Fruit fly (Drosophila melanogaster) whole organism, pupa: ENCODE results near the gene CG4230.

ENCODE experiments used
- CG10348 ChIP-seq: fragments of 200-800 bp; sonication (Bioruptor generic); IDR thresholded peaks from 2 replicates; pipeline ENCODE4 v1.3.6; 2022; ENCODE audit warnings: missing biosample characterization, missing genetic modification characterization
- CG12605 ChIP-seq: fragments of 200-800 bp; sonication (Bioruptor generic); IDR thresholded peaks from 2 replicates; pipeline ENCODE4 v1.3.6; 2022; ENCODE audit warnings: missing biosample characterization, missing genetic modification characterization
- CG13204 ChIP-seq: fragments of 200-800 bp; sonication (Bioruptor generic); optimal IDR thresholded peaks from 2 replicates; lab custom pipeline; 2018; ENCODE audit warnings: missing biosample characterization, mild to moderate bottlenecking, missing genetic modification characterization, moderate library complexity
- CG14655 ChIP-seq: fragments of 200-800 bp; sonication (Bioruptor generic); optimal IDR thresholded peaks from 3 replicates; lab custom pipeline; 2017; ENCODE audit warnings: mild to moderate bottlenecking, missing biosample characterization, missing genetic modification reagents, missing genetic modification characterization
- CG15710 ChIP-seq: fragments of 200-800 bp; sonication (Bioruptor generic); optimal IDR thresholded peaks from 2 replicates; lab custom pipeline; 2018; ENCODE audit warnings: missing biosample characterization, mild to moderate bottlenecking, missing genetic modification characterization, moderate library complexity
- CG17806 ChIP-seq: fragments of 200-800 bp; sonication (Bioruptor generic); optimal IDR thresholded peaks from 2 replicates; lab custom pipeline; 2018; ENCODE audit warnings: missing biosample characterization, mild to moderate bottlenecking, missing genetic modification characterization, moderate library complexity
- CG32121 ChIP-seq: fragments of 200-800 bp; sonication (Bioruptor generic); IDR thresholded peaks from 2 replicates; pipeline ENCODE4 v1.3.6; 2022; ENCODE audit warnings: missing biosample characterization, missing genetic modification characterization
- CG34367 ChIP-seq: fragments of 200-800 bp; sonication (Bioruptor generic); optimal IDR thresholded peaks from 2 replicates; lab custom pipeline; 2018; ENCODE audit warnings: missing biosample characterization, mild to moderate bottlenecking, missing genetic modification characterization
- CG4496 ChIP-seq: fragments of 200-800 bp; sonication (Bioruptor generic); IDR thresholded peaks from 3 replicates; pipeline ENCODE4 v1.3.6; 2022; ENCODE audit warnings: missing biosample characterization, missing genetic modification characterization
- CG8159 ChIP-seq: fragments of 200-800 bp; sonication (Bioruptor generic); optimal IDR thresholded peaks from 3 replicates; lab custom pipeline; 2018; ENCODE audit warnings: missing biosample characterization, mild to moderate bottlenecking, missing genetic modification characterization, moderate library complexity
- CG8301 ChIP-seq: fragments of 200-800 bp; sonication (Bioruptor generic); optimal IDR thresholded peaks from 2 replicates; lab custom pipeline; 2018; ENCODE audit warnings: missing biosample characterization, mild to moderate bottlenecking, missing genetic modification characterization
- CG9948 ChIP-seq: fragments of 200-800 bp; sonication (Bioruptor generic); optimal IDR thresholded peaks from 2 replicates; lab custom pipeline; 2018; ENCODE audit warnings: missing biosample characterization, mild to moderate bottlenecking, missing genetic modification characterization, moderate library complexity
- D1 ChIP-seq: fragments of 200-800 bp; sonication (Bioruptor generic); optimal IDR thresholded peaks from 2 replicates; lab custom pipeline; 2018; ENCODE audit warnings: missing biosample characterization, mild to moderate bottlenecking, missing genetic modification characterization, moderate library complexity
- EcR ChIP-seq: fragments of 200-800 bp; sonication (Bioruptor generic); optimal IDR thresholded peaks from 3 replicates; lab custom pipeline; 2019; ENCODE audit warnings: missing biosample characterization, missing genetic modification characterization, mild to moderate bottlenecking, moderate library complexity, missing genetic modification reagents
- Ets98B ChIP-seq: fragments of 200-800 bp; sonication (Bioruptor generic); IDR thresholded peaks from 2 replicates; pipeline ENCODE4 v1.3.6; 2022; ENCODE audit warnings: missing biosample characterization, missing genetic modification characterization
- Pif1A ChIP-seq: fragments of 200-800 bp; sonication (Bioruptor generic); optimal IDR thresholded peaks from 3 replicates; lab custom pipeline; 2016; ENCODE audit warnings: missing biosample characterization, missing genetic modification characterization
- Pif1B ChIP-seq: fragments of 200-800 bp; sonication (Bioruptor generic); optimal IDR thresholded peaks from 3 replicates; lab custom pipeline; 2016; ENCODE audit warnings: missing biosample characterization, missing genetic modification characterization
- Snoo ChIP-seq: fragments of 200-800 bp; sonication (Bioruptor generic); optimal IDR thresholded peaks from 3 replicates; lab custom pipeline; 2017; ENCODE audit warnings: missing biosample characterization, mild to moderate bottlenecking, missing genetic modification characterization, inconsistent platforms
- fd96Ca ChIP-seq: fragments of 200-800 bp; sonication (Bioruptor generic); IDR thresholded peaks from 3 replicates; pipeline ENCODE4 v1.3.6; 2022; ENCODE audit warnings: missing biosample characterization, missing genetic modification characterization
- gl ChIP-seq: fragments of 200-800 bp; sonication (Bioruptor generic); optimal IDR thresholded peaks from 2 replicates; lab custom pipeline; 2018; ENCODE audit warnings: missing biosample characterization, mild to moderate bottlenecking, missing genetic modification characterization
- rn ChIP-seq: fragments of 200-800 bp; sonication (Bioruptor generic); IDR thresholded peaks from 2 replicates; pipeline ENCODE4 v1.3.6; 2022; ENCODE audit warnings: missing biosample characterization, missing genetic modification characterization

Gene CG4230

DNA sequence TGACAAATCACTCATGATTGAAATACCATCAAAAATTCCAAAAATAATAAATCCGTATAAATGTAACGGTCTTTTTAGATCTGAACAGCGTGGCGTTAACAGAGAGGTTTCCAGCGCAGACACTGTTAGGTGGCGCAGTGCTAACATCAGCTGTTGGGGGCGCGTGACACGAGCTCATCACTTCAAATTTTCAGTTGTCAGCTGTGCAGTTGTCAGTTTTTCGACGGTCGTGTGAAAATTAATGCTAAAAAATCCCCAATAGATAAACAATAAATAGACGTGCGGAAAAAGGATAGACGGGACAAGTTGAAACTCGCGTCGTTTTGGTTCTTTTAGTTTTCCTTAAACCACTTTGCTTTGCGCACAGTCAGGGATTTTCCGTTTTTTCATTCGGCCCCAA lies at the start of gene CG4230:
CG4230 (plus strand) TSS at position 6 of the 400 bp plus-strand sequence.
- TF ChIP-seq CG13204 (GFP tag; lab: Kevin White, UChicago) (no peak), CG15710 (tag; lab: Kevin White, UChicago) (no peak), Ets98B (no peak), CG9948 (tag; lab: Kevin White, UChicago) (no peak), D1 (tag; lab: Kevin White, UChicago) (no peak), fd96Ca (GFP tag; lab: Robert Waterston, UW) (no peak; the same call in 2 of the 3 replicates), Snoo (tag; lab: Kevin White, UChicago) (no peak), CG10348 (no peak), CG14655 (GFP tag; lab: Kevin White, UChicago) (no peak), CG32121 (GFP tag; lab: Robert Waterston, UW) (no peak), Pif1A (no peak), gl (tag; lab: Kevin White, UChicago) (no peak), CG34367 (tag; lab: Kevin White, UChicago) (no peak), CG12605 (GFP tag; lab: Robert Waterston, UW) (no peak)

- TF ChIP-seq CG4496 (GFP tag; lab: Robert Waterston, UW) = no peak
- no peak for TF ChIP-seq CG12605 (GFP tag; lab: Robert Waterston, UW)
- TF ChIP-seq fd96Ca (GFP tag; lab: Robert Waterston, UW) = no peak
- no peak for TF ChIP-seq CG17806
- no peak for TF ChIP-seq EcR (GFP tag; lab: Kevin White, UChicago)
- no peak for TF ChIP-seq Pif1B
- no peak for TF ChIP-seq CG13204 (GFP tag; lab: Kevin White, UChicago)
- no peak for TF ChIP-seq CG10348
- TF ChIP-seq CG34367 (tag; lab: Kevin White, UChicago) = no peak
- no peak for TF ChIP-seq Snoo (tag; lab: Kevin White, UChicago)
- TF ChIP-seq CG9948 (tag; lab: Kevin White, UChicago) = no peak
- no peak for TF ChIP-seq CG8159
- no peak for TF ChIP-seq CG14655 (GFP tag; lab: Kevin White, UChicago)
- TF ChIP-seq CG15710 (tag; lab: Kevin White, UChicago) = no peak
- no peak for TF ChIP-seq D1 (tag; lab: Kevin White, UChicago)
Measured at dm6 chr2L:5046261-5046660, 49.8 kb upstream of the CG4230 start.

DNA sequence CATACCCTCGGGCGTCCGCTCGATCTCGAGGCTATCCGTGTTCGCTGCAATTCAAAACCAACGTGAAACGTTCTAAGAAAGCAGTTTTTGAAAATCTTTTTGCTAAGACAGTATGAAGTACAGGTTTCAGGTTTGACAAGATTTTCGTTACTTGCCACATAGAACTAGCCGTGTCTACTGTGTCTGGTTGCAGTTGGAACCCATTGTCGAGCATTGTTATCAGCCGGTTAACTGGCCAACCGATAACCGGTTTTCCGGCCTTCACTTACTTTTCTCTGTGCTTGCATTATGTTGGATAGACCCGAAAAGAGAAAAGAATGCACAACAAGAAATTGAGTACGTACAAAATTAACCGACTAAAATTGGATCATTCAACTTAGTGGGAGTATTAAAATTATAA lies 46.1 kb upstream of the CG4230 start:
- TF ChIP-seq CG4496 (GFP tag; lab: Robert Waterston, UW) = peak; percentile 50; the same call in 1 of the 3 replicates
- no peak for TF ChIP-seq CG10348
- no peak for TF ChIP-seq fd96Ca (GFP tag; lab: Robert Waterston, UW)
- peak; percentile 14 for TF ChIP-seq Pif1B
- TF ChIP-seq rn = no peak
- TF ChIP-seq CG12605 (GFP tag; lab: Robert Waterston, UW) = no peak
- peak; percentile 51 for TF ChIP-seq EcR (GFP tag; lab: Kevin White, UChicago)
- TF ChIP-seq CG32121 (GFP tag; lab: Robert Waterston, UW) = no peak
- no peak for TF ChIP-seq CG34367 (tag; lab: Kevin White, UChicago)
- TF ChIP-seq Ets98B = no peak
- peak; percentile 23 for TF ChIP-seq CG8301 (tag; lab: Kevin White, UChicago)
- no peak for TF ChIP-seq CG17806
- TF ChIP-seq, all 21 proteins: peak for 4

- no peak for TF ChIP-seq fd96Ca (GFP tag; lab: Robert Waterston, UW)
- no peak for TF ChIP-seq CG8159
- no peak for TF ChIP-seq CG8301 (tag; lab: Kevin White, UChicago)
- TF ChIP-seq CG10348 = no peak
- TF ChIP-seq EcR (GFP tag; lab: Kevin White, UChicago) = no peak
- TF ChIP-seq CG15710 (tag; lab: Kevin White, UChicago) = no peak
- TF ChIP-seq rn = no peak
- no peak for TF ChIP-seq CG9948 (tag; lab: Kevin White, UChicago)
- no peak for TF ChIP-seq CG32121 (GFP tag; lab: Robert Waterston, UW)
- no peak for TF ChIP-seq CG17806
- TF ChIP-seq Pif1B = no peak
- TF ChIP-seq, all 21 proteins: peak for 0
Measured at dm6 chr2L:5050825-5051224, 45.2 kb upstream of the CG4230 start, which contains the start of gene CG9121. Gene CG9121, minus strand, starts transcription at chr2L:5051062.

DNA sequence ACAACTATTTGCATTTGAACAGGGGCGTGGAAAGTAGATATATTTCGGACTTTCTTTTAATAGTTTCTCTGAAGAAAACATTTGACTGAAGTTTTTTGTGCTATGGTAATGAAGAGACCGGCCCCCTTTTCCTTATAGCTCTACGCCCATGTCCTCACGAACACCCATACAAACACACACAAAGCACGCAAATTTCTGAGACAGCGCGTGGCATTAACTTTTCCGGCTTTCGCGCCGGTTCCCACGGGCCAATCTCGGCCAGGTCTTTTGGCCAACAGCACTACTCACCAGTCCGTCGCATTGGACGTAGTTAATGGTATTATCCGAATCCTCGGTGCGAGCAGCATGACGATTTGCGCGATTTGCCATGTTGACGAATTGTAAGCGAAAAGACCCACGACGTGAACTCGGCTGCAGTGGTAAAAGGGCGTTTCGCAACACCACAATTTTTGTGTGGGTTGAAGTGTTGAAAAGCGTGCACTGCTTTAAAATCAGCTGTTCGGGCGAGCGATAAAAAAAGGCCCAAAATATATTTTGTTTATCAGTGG lies 43.6 kb upstream of the CG4230 start, which contains the start of gene senju:
senju (plus strand) TSS at position 477 of the 548 bp plus-strand sequence.
- TF ChIP-seq CG17806 = peak; percentile 77
- TF ChIP-seq Ets98B = peak; percentile 87
- no peak for TF ChIP-seq D1 (tag; lab: Kevin White, UChicago)
- peak; percentile 77 for TF ChIP-seq CG15710 (tag; lab: Kevin White, UChicago)
- peak; percentile 79 for TF ChIP-seq CG32121 (GFP tag; lab: Robert Waterston, UW)
- peak; percentile 80 for TF ChIP-seq Pif1B
- TF ChIP-seq CG14655 (GFP tag; lab: Kevin White, UChicago) = no peak
- peak; percentile 71 for TF ChIP-seq CG9948 (tag; lab: Kevin White, UChicago)
- peak; percentile 73 for TF ChIP-seq CG12605 (GFP tag; lab: Robert Waterston, UW)
- peak; percentile 58; the same call in 1 of the 2 replicates for TF ChIP-seq rn
- TF ChIP-seq CG8159 = peak; percentile 74
- peak; percentile 79 for TF ChIP-seq CG8301 (tag; lab: Kevin White, UChicago)
- no peak for TF ChIP-seq CG13204 (GFP tag; lab: Kevin White, UChicago)
- TF ChIP-seq EcR (GFP tag; lab: Kevin White, UChicago) = peak; percentile 57
- peak; percentile 68 for TF ChIP-seq CG34367 (tag; lab: Kevin White, UChicago)
- peak; percentile 89 for TF ChIP-seq CG4496 (GFP tag; lab: Robert Waterston, UW)
- TF ChIP-seq gl (tag; lab: Kevin White, UChicago) = peak; percentile 65
- peak; percentile 89 for TF ChIP-seq Pif1A
- peak; percentile 89 for TF ChIP-seq fd96Ca (GFP tag; lab: Robert Waterston, UW)
- TF ChIP-seq CG10348 = no peak
- peak; percentile 80 for TF ChIP-seq Snoo (tag; lab: Kevin White, UChicago)
